Worm (Caenorhabditis elegans) whole organism, young adult: ENCODE data around the gene hpo-6.

ENCODE experiments used
- B0261.1 ChIP-seq: sonication (generic microtip); optimal IDR thresholded peaks from 2 replicates; lab custom pipeline; 2016; ENCODE audit warnings: mild to moderate bottlenecking, missing genetic modification characterization, moderate library complexity, missing compliant biosample characterization
- B0336.3 ChIP-seq: fragments of 200-800 bp; sonication (Bioruptor generic); IDR thresholded peaks from 2 replicates; pipeline ENCODE4 v1.3.6; 2022; ENCODE audit warnings: missing genetic modification characterization, missing compliant biosample characterization
- C06A6.2 ChIP-seq: fragments of 200-800 bp; sonication (Bioruptor generic); conservative IDR thresholded peaks from 2 replicates; pipeline ENCODE4 v1.3.6; 2022; ENCODE audit warnings: missing genetic modification characterization, missing compliant biosample characterization
- D2030.7 ChIP-seq: fragments of 200-800 bp; sonication (Bioruptor generic); IDR thresholded peaks from 2 replicates; pipeline ENCODE4 v1.3.6; 2022; ENCODE audit warnings: missing genetic modification reagents, missing genetic modification characterization, missing compliant biosample characterization
- F23B12.7 ChIP-seq: sonication (generic microtip); optimal IDR thresholded peaks from 2 replicates; lab custom pipeline; 2017; ENCODE audit warnings: missing genetic modification characterization, mild to moderate bottlenecking, missing compliant biosample characterization, antibody characterized with exemption, moderate library complexity; ENCODE audit not compliant: insufficient read depth
- F33H1.4 ChIP-seq: fragments of 200-800 bp; sonication (Bioruptor generic); IDR thresholded peaks from 2 replicates; pipeline ENCODE4 v1.3.6; 2022; ENCODE audit warnings: missing genetic modification reagents, missing genetic modification characterization, missing compliant biosample characterization
- F39B2.1 ChIP-seq: fragments of 200-800 bp; sonication (Bioruptor generic); IDR thresholded peaks from 2 replicates; pipeline ENCODE4 v1.3.6; 2022; ENCODE audit warnings: missing genetic modification reagents, missing genetic modification characterization, missing compliant biosample characterization
- F49E8.2 ChIP-seq: sonication (generic microtip); optimal IDR thresholded peaks from 3 replicates; lab custom pipeline; 2017; ENCODE audit warnings: missing genetic modification characterization, mild to moderate bottlenecking, missing compliant biosample characterization, antibody characterized with exemption, moderate library complexity; ENCODE audit not compliant: insufficient read depth
- F52B5.7 ChIP-seq: sonication (generic microtip); optimal IDR thresholded peaks from 2 replicates; lab custom pipeline; 2016; ENCODE audit warnings: mild to moderate bottlenecking, missing genetic modification characterization, missing compliant biosample characterization
- F57A8.1 ChIP-seq: fragments of 200-800 bp; sonication (Bioruptor generic); optimal IDR thresholded peaks from 2 replicates; lab custom pipeline; 2018; ENCODE audit warnings: mild to moderate bottlenecking, missing genetic modification characterization, moderate library complexity, missing compliant biosample characterization
- F57C9.4 ChIP-seq: sonication (generic microtip); optimal IDR thresholded peaks from 2 replicates; lab custom pipeline; 2017; ENCODE audit warnings: mild to moderate bottlenecking, missing genetic modification characterization, missing compliant biosample characterization
- K11D2.4 ChIP-seq: fragments of 200-800 bp; sonication (Bioruptor generic); IDR thresholded peaks from 2 replicates; pipeline ENCODE4 v1.3.6; 2022; ENCODE audit warnings: missing genetic modification reagents, missing genetic modification characterization, missing compliant biosample characterization
- T26A5.8 ChIP-seq: sonication (generic microtip); optimal IDR thresholded peaks from 2 replicates; lab custom pipeline; 2016; ENCODE audit warnings: missing genetic modification characterization, missing compliant biosample characterization
- Y53F4B.3 ChIP-seq: fragments of 200-800 bp; sonication (Bioruptor generic); IDR thresholded peaks from 2 replicates; pipeline ENCODE4 v1.3.6; 2022; ENCODE audit warnings: missing genetic modification reagents, missing genetic modification characterization, missing compliant biosample characterization
- Y79H2A.3 ChIP-seq: fragments of 200-800 bp; sonication (Bioruptor generic); conservative IDR thresholded peaks from 2 replicates; pipeline ENCODE4 v1.3.6; 2022; ENCODE audit warnings: missing genetic modification reagents, missing genetic modification characterization, missing compliant biosample characterization
- Y95B8A.8 ChIP-seq: fragments of 200-800 bp; sonication (Bioruptor generic); IDR thresholded peaks from 2 replicates; pipeline ENCODE4 v1.3.6; 2022; ENCODE audit warnings: missing genetic modification reagents, missing genetic modification characterization, missing compliant biosample characterization
- ZK185.1 ChIP-seq: sonication (generic microtip); optimal IDR thresholded peaks from 2 replicates; lab custom pipeline; 2016; ENCODE audit warnings: mild to moderate bottlenecking, missing genetic modification characterization, missing compliant biosample characterization; ENCODE audit not compliant: poor library complexity, severe bottlenecking
- akir-1 ChIP-seq: fragments of 200-800 bp; sonication (Bioruptor generic); optimal IDR thresholded peaks from 2 replicates; lab custom pipeline; 2018; ENCODE audit warnings: mild to moderate bottlenecking, missing genetic modification characterization, moderate library complexity, missing compliant biosample characterization
- aptf-3 ChIP-seq: fragments of 200-800 bp; sonication (Bioruptor generic); IDR thresholded peaks from 2 replicates; pipeline ENCODE4 v1.3.6; 2022; ENCODE audit warnings: missing genetic modification characterization, missing compliant biosample characterization
- athp-1 ChIP-seq: sonication (generic microtip); optimal IDR thresholded peaks from 2 replicates; lab custom pipeline; 2017; ENCODE audit warnings: mild to moderate bottlenecking, missing genetic modification characterization, missing compliant biosample characterization
- attf-5 ChIP-seq: fragments of 200-800 bp; sonication (Bioruptor generic); optimal IDR thresholded peaks from 2 replicates; lab custom pipeline; 2018; ENCODE audit warnings: mild to moderate bottlenecking, missing genetic modification characterization, missing compliant biosample characterization
- ceh-100 ChIP-seq: fragments of 200-800 bp; sonication (Bioruptor generic); IDR thresholded peaks from 2 replicates; pipeline ENCODE4 v1.3.6; 2022; ENCODE audit warnings: missing genetic modification reagents, missing genetic modification characterization, missing compliant biosample characterization
- ceh-58 ChIP-seq: fragments of 200-800 bp; sonication (Bioruptor generic); IDR thresholded peaks from 2 replicates; pipeline ENCODE4 v1.3.6; 2022; ENCODE audit warnings: missing genetic modification characterization, missing compliant biosample characterization
- die-1 ChIP-seq: sonication (generic microtip); optimal IDR thresholded peaks from 2 replicates; lab custom pipeline; 2016; ENCODE audit warnings: missing genotype, mild to moderate bottlenecking, missing genetic modification characterization, missing compliant biosample characterization
- dox-1 ChIP-seq: fragments of 200-800 bp; sonication (Bioruptor generic); IDR thresholded peaks from 2 replicates; pipeline ENCODE4 v1.3.6; 2022; ENCODE audit warnings: missing genetic modification reagents, missing genetic modification characterization, missing compliant biosample characterization
- dpl-1 ChIP-seq: fragments of 150-350 bp; optimal IDR thresholded peaks from 2 replicates; lab custom pipeline; 2014; ENCODE audit warnings: missing biosample characterization, missing genetic modification reagents, missing genetic modification characterization
- ekl-4 ChIP-seq: fragments of 200-800 bp; sonication (Bioruptor generic); IDR thresholded peaks from 2 replicates; pipeline ENCODE4 v1.3.6; 2022; ENCODE audit warnings: missing genetic modification reagents, missing genetic modification characterization, missing compliant biosample characterization
- fkh-3 ChIP-seq: sonication (generic microtip); optimal IDR thresholded peaks from 2 replicates; lab custom pipeline; 2016; ENCODE audit warnings: mild to moderate bottlenecking, missing genetic modification characterization, missing compliant biosample characterization
- hmg-20 ChIP-seq: fragments of 200-800 bp; sonication (Bioruptor generic); IDR thresholded peaks from 2 replicates; pipeline ENCODE4 v1.3.6; 2022; ENCODE audit warnings: missing genetic modification reagents, missing genetic modification characterization, missing compliant biosample characterization
- hsf-1 ChIP-seq: fragments of 200-800 bp; sonication (Bioruptor generic); IDR thresholded peaks from 2 replicates; pipeline ENCODE4 v1.3.6; 2022; ENCODE audit warnings: missing genetic modification reagents, missing genetic modification characterization, missing compliant biosample characterization
- lag-1 ChIP-seq: fragments of 200-800 bp; sonication (Bioruptor generic); IDR thresholded peaks from 2 replicates; pipeline ENCODE4 v1.3.6; 2022; ENCODE audit warnings: missing genetic modification reagents, missing genetic modification characterization, missing compliant biosample characterization
- lsy-27 ChIP-seq: sonication (generic microtip); optimal IDR thresholded peaks from 2 replicates; lab custom pipeline; 2017; ENCODE audit warnings: missing genetic modification characterization, mild to moderate bottlenecking, missing compliant biosample characterization, antibody characterized with exemption, missing genotype, borderline replicate concordance; ENCODE audit not compliant: insufficient read depth
- madf-3 ChIP-seq: fragments of 200-800 bp; sonication (Bioruptor generic); IDR thresholded peaks from 2 replicates; pipeline ENCODE4 v1.3.6; 2022; ENCODE audit warnings: missing genetic modification reagents, missing genetic modification characterization, missing compliant biosample characterization
- madf-6 ChIP-seq: fragments of 200-800 bp; sonication (Bioruptor generic); IDR thresholded peaks from 2 replicates; pipeline ENCODE4 v1.3.6; 2022; ENCODE audit warnings: missing genetic modification reagents, missing genetic modification characterization, missing compliant biosample characterization
- madf-8 ChIP-seq: fragments of 200-800 bp; sonication (Bioruptor generic); conservative IDR thresholded peaks from 2 replicates; pipeline ENCODE4 v1.3.6; 2022; ENCODE audit warnings: missing genetic modification reagents, missing genetic modification characterization, missing compliant biosample characterization
- nfya-1 ChIP-seq: sonication (generic microtip); optimal IDR thresholded peaks from 2 replicates; lab custom pipeline; 2017; ENCODE audit warnings: antibody characterized with exemption, missing compliant biosample characterization, missing genetic modification characterization, borderline replicate concordance; ENCODE audit not compliant: insufficient read depth
- nfyb-1 ChIP-seq: fragments of 200-800 bp; sonication (Bioruptor generic); IDR thresholded peaks from 2 replicates; pipeline ENCODE4 v1.3.6; 2022; ENCODE audit warnings: missing genetic modification reagents, missing genetic modification characterization, missing compliant biosample characterization
- nhr-179 ChIP-seq: sonication (generic microtip); optimal IDR thresholded peaks from 2 replicates; lab custom pipeline; 2016; ENCODE audit warnings: mild to moderate bottlenecking, missing genetic modification characterization, missing compliant biosample characterization
- nhr-27 ChIP-seq: fragments of 200-800 bp; sonication (Bioruptor generic); optimal IDR thresholded peaks from 2 replicates; lab custom pipeline; 2018; ENCODE audit warnings: mild to moderate bottlenecking, missing genetic modification characterization, moderate library complexity, missing compliant biosample characterization
- rcor-1 ChIP-seq: fragments of 200-800 bp; sonication (Bioruptor generic); IDR thresholded peaks from 2 replicates; pipeline ENCODE4 v1.3.6; 2022; ENCODE audit warnings: missing genetic modification reagents, missing genetic modification characterization, missing compliant biosample characterization
- sdz-38 ChIP-seq: sonication (generic microtip); optimal IDR thresholded peaks from 2 replicates; lab custom pipeline; 2016; ENCODE audit warnings: missing genotype, missing genetic modification characterization, missing compliant biosample characterization
- tbp1 ChIP-seq: fragments of 200-800 bp; sonication (Bioruptor generic); optimal IDR thresholded peaks from 2 replicates; lab custom pipeline; 2018; ENCODE audit warnings: mild to moderate bottlenecking, missing genetic modification characterization, missing compliant biosample characterization
- tbx-9 ChIP-seq: sonication (generic microtip); optimal IDR thresholded peaks from 2 replicates; lab custom pipeline; 2016; ENCODE audit warnings: borderline replicate concordance, missing genetic modification characterization, inconsistent platforms, missing compliant biosample characterization
- xnd-1 ChIP-seq: sonication (generic microtip); optimal IDR thresholded peaks from 2 replicates; lab custom pipeline; 2016; ENCODE audit warnings: missing genotype, missing genetic modification reagents, missing genetic modification characterization, missing compliant biosample characterization
- zim-3 ChIP-seq: sonication (generic microtip); optimal IDR thresholded peaks from 2 replicates; lab custom pipeline; 2017; ENCODE audit warnings: mild to moderate bottlenecking, missing genetic modification characterization, moderate library complexity, missing compliant biosample characterization
- ztf-18 ChIP-seq: sonication (generic microtip); optimal IDR thresholded peaks from 2 replicates; lab custom pipeline; 2016; ENCODE audit warnings: missing genotype, mild to moderate bottlenecking, missing genetic modification characterization, missing compliant biosample characterization
- ztf-26 ChIP-seq: sonication (generic microtip); optimal IDR thresholded peaks from 2 replicates; lab custom pipeline; 2017; ENCODE audit warnings: missing genetic modification characterization, missing compliant biosample characterization
- ztf-28 ChIP-seq: fragments of 200-800 bp; sonication (Bioruptor generic); IDR thresholded peaks from 2 replicates; pipeline ENCODE4 v1.3.6; 2022; ENCODE audit warnings: missing genetic modification reagents, missing genetic modification characterization, missing compliant biosample characterization
- ztf-6 ChIP-seq: fragments of 200-800 bp; sonication (Bioruptor generic); IDR thresholded peaks from 2 replicates; pipeline ENCODE4 v1.3.6; 2022; ENCODE audit warnings: missing genetic modification reagents, missing genetic modification characterization, missing compliant biosample characterization

hpo-6 gene

DNA sequence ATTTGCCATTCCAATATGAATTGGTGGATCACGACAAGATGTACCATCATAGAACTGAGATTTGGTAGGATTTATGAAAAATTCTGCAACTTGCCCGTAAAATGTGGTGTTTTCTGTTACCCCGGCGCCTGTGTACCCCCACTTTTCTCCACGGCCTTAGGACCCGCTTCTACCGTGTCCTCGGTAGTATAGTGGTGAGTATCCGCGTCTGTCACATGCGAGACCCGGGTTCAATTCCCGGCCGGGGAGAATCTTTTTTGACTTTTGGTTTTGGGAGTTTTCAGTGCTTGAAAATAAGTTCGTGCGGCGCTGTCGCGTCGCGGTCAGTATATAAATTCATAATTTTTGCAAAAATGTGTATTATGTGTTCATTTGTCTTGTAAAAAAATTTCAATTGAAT is 47.6 kb upstream of the hpo-6 start (continued):
- TF ChIP-seq F39B2.1 (GFP tag; lab: Robert Waterston, UW) (no peak), nhr-27 (tag; lab: Kevin White, UChicago) (no peak), ztf-28 (no peak), ekl-4 (GFP tag; lab: Robert Waterston, UW) (no peak), ztf-26 (tag; lab: Kevin White, UChicago) (no peak), F33H1.4 (GFP tag; lab: Robert Waterston, UW) (0 out of 2 replicates have a peak, but pooled peaks have one; percentile 27), madf-8 (GFP tag; lab: Robert Waterston, UW) (no peak), zim-3 (tag; lab: Kevin White, UChicago) (no peak), T26A5.8 (tag; lab: Kevin White, UChicago) (no peak), lsy-27 (no peak), madf-6 (GFP tag; lab: Robert Waterston, UW) (0 out of 2 replicates have a peak, but pooled peaks have one; percentile 31), D2030.7 (peak; percentile 56; the same call in 1 of the 2 replicates), tbp1 (peak; percentile 88), akir-1 (GFP tag; lab: Kevin White, UChicago) (no peak), F49E8.2 (tag; lab: Kevin White, UChicago) (peak; percentile 18), dpl-1 (GFP tag; lab: Kevin White, UChicago) (no peak), ztf-6 (GFP tag; lab: Robert Waterston, UW) (no peak), nhr-179 (tag; lab: Kevin White, UChicago) (no peak), nfya-1 (tag; lab: Kevin White, UChicago) (no peak), F52B5.7 (tag; lab: Kevin White, UChicago) (no peak), Y95B8A.8 (GFP tag; lab: Robert Waterston, UW) (no peak), athp-1 (tag; lab: Kevin White, UChicago) (no peak), ztf-18 (tag; lab: Kevin White, UChicago) (peak; percentile 46), hmg-20 (GFP tag; lab: Robert Waterston, UW) (no peak), nfyb-1 (no peak), F57C9.4 (no peak), rcor-1 (GFP tag; lab: Robert Waterston, UW) (0 out of 2 replicates have a peak, but pooled peaks have one; percentile 27), xnd-1 (no peak), K11D2.4 (no peak), tbx-9 (tag; lab: Kevin White, UChicago) (no peak), aptf-3 (GFP tag; lab: Robert Waterston, UW) (no peak), F23B12.7 (tag; lab: Kevin White, UChicago) (peak; percentile 47), B0336.3 (GFP tag; lab: Robert Waterston, UW) (no peak), Y79H2A.3 (GFP tag; lab: Robert Waterston, UW) (no peak), lag-1 (GFP tag; lab: Robert Waterston, UW) (no peak), die-1 (tag; lab: Kevin White, UChicago) (peak; percentile 64), ZK185.1 (tag; lab: Kevin White, UChicago) (no peak), B0261.1 (tag; lab: Kevin White, UChicago) (peak; percentile 74), Y53F4B.3 (0 out of 2 replicates have a peak, but pooled peaks have one; percentile 19), sdz-38 (tag; lab: Kevin White, UChicago) (no peak), ceh-100 (GFP tag; lab: Robert Waterston, UW) (no peak), dox-1 (GFP tag; lab: Robert Waterston, UW) (peak; percentile 52; the same call in 1 of the 2 replicates), C06A6.2 (GFP tag; lab: Robert Waterston, UW) (no peak), fkh-3 (tag; lab: Kevin White, UChicago) (no peak), hsf-1 (GFP tag; lab: Robert Waterston, UW) (no peak), attf-5 (GFP tag; lab: Kevin White, UChicago) (peak; percentile 25), ceh-58 (GFP tag; lab: Robert Waterston, UW) (no peak), F57A8.1 (GFP tag; lab: Kevin White, UChicago) (no peak), madf-3 (GFP tag; lab: Robert Waterston, UW) (0 out of 2 replicates have a peak, but pooled peaks have one; percentile 63)
